Worm (Caenorhabditis elegans) whole organism, midembryonic: ENCODE measurements around the gene C04C11.25.
A peak's percentile ranks its signal among the peaks of the same experiment; 100 is the strongest.

Experiments
- T22C8.4 ChIP-seq: fragments of 200-800 bp; sonication (Bioruptor generic); IDR thresholded peaks from 2 replicates; pipeline ENCODE4 v1.3.6; 2022; ENCODE audit warnings: missing genetic modification characterization, missing compliant biosample characterization
- cog-1 ChIP-seq: sonication (generic microtip); optimal IDR thresholded peaks from 2 replicates; lab custom pipeline; 2016; ENCODE audit warnings: missing genetic modification characterization, missing compliant biosample characterization
- flt-1 ChIP-seq: fragments of 200-800 bp; sonication (Bioruptor generic); IDR thresholded peaks from 2 replicates; pipeline ENCODE4 v1.3.6; 2022; ENCODE audit warnings: missing genetic modification characterization, missing compliant biosample characterization
- klf-2 ChIP-seq: fragments of 200-800 bp; sonication (Bioruptor generic); conservative IDR thresholded peaks from 2 replicates; pipeline ENCODE4 v1.3.6; 2022; ENCODE audit warnings: missing genetic modification reagents, missing genetic modification characterization, missing compliant biosample characterization
- med-1 ChIP-seq: sonication (generic microtip); optimal IDR thresholded peaks from 2 replicates; lab custom pipeline; 2017; ENCODE audit warnings: missing genetic modification characterization, mild to moderate bottlenecking, missing compliant biosample characterization, antibody characterized with exemption, missing genetic modification reagents; ENCODE audit not compliant: insufficient read depth
- ref-1 ChIP-seq: fragments of 200-800 bp; sonication (Bioruptor generic); conservative IDR thresholded peaks from 2 replicates; pipeline ENCODE4 v1.3.6; 2022; ENCODE audit warnings: missing genetic modification reagents, missing genetic modification characterization, missing compliant biosample characterization
- tab-1 ChIP-seq: fragments of 200-800 bp; sonication (Bioruptor generic); IDR thresholded peaks from 2 replicates; pipeline ENCODE4 v1.3.6; 2022; ENCODE audit warnings: missing genetic modification characterization, missing compliant biosample characterization
- ztf-23 ChIP-seq: fragments of 200-800 bp; sonication (Bioruptor generic); IDR thresholded peaks from 2 replicates; pipeline ENCODE4 v1.3.6; 2022; ENCODE audit warnings: missing genetic modification reagents, missing genetic modification characterization, missing compliant biosample characterization
- ztf-29 ChIP-seq: fragments of 200-800 bp; sonication (Bioruptor generic); IDR thresholded peaks from 2 replicates; pipeline ENCODE4 v1.3.6; 2022; ENCODE audit warnings: missing genetic modification reagents, missing genetic modification characterization, missing compliant biosample characterization

Gene C04C11.25

ce11 chrX:14033494-14033893, 18.2 kb upstream of the C04C11.25 start, which contains the start of gene arrd-25:
TSS of gene arrd-25 (plus strand) at chrX:14033794.
- TF ChIP-seq cog-1 = no peak
- TF ChIP-seq med-1 (GFP tag; lab: Kevin White, UChicago) = no peak
- no peak for TF ChIP-seq flt-1 (GFP tag; lab: Robert Waterston, UW)
- TF ChIP-seq ztf-29 = no peak
- no peak for TF ChIP-seq ref-1 (GFP tag; lab: Robert Waterston, UW)
- no peak for TF ChIP-seq ztf-23 (GFP tag; lab: Robert Waterston, UW)
- TF ChIP-seq tab-1 (GFP tag; lab: Robert Waterston, UW) = no peak
- no peak for TF ChIP-seq T22C8.4 (GFP tag; lab: Robert Waterston, UW)
- no peak for TF ChIP-seq klf-2

ce11 chrX:14030524-14030923, 15.3 kb upstream of the C04C11.25 start:
- TF ChIP-seq ztf-29 (no peak), med-1 (GFP tag; lab: Kevin White, UChicago) (no peak), tab-1 (GFP tag; lab: Robert Waterston, UW) (no peak), ref-1 (GFP tag; lab: Robert Waterston, UW) (no peak), flt-1 (GFP tag; lab: Robert Waterston, UW) (no peak), cog-1 (no peak)

DNA sequence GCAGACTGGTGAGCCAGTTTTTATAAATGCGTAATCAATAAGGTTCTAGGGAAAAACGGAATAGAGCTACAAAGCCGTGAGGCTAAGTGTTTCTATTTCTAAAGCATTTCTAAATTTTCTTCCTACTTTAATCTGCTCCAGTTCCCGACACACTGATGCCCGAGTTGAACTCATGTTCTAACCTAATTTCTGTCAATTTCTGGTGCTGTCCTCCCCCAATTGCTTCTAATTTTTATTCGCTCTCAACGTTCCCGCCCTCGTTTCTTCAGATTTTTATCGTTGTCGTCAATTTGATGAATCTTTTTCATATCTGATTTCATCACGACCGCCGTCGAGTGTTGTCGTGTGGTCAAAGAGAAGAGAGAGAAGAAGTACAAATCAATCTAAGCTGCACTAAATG, 14.6 kb upstream of the C04C11.25 start:
- TF ChIP-seq ztf-23 (GFP tag; lab: Robert Waterston, UW) (no peak), ref-1 (GFP tag; lab: Robert Waterston, UW) (no peak), tab-1 (GFP tag; lab: Robert Waterston, UW) (no peak), cog-1 (no peak), klf-2 (no peak)

DNA sequence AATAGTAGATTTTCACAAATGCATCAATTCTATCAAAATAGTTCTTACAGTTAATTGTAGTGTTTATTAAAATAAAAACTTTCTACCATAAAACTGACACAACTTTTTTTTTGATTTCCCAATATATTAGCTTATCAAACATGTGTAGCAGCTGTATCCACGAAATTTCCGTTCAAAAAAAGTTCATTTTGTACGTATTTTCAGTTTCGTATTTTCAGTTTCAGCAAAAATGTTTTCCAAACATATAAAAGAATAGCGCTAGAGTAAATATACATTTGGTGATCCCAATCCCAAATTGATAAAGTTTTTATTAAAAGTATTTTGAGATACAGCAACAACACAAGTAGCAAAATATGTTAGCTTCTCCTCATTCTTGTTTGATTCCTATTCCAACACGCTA, 14.1 kb upstream of the C04C11.25 start:
- TF ChIP-seq flt-1 (GFP tag; lab: Robert Waterston, UW) (no peak), med-1 (GFP tag; lab: Kevin White, UChicago) (no peak), ref-1 (GFP tag; lab: Robert Waterston, UW) (no peak), klf-2 (no peak), ztf-29 (no peak), T22C8.4 (GFP tag; lab: Robert Waterston, UW) (no peak), ztf-23 (GFP tag; lab: Robert Waterston, UW) (no peak), cog-1 (no peak), tab-1 (GFP tag; lab: Robert Waterston, UW) (no peak)

ce11 chrX:14028492-14028891, 13.2 kb upstream of the C04C11.25 start:
- TF ChIP-seq cog-1 (no peak), ztf-29 (no peak), ref-1 (GFP tag; lab: Robert Waterston, UW) (no peak), klf-2 (no peak), T22C8.4 (GFP tag; lab: Robert Waterston, UW) (no peak)

DNA sequence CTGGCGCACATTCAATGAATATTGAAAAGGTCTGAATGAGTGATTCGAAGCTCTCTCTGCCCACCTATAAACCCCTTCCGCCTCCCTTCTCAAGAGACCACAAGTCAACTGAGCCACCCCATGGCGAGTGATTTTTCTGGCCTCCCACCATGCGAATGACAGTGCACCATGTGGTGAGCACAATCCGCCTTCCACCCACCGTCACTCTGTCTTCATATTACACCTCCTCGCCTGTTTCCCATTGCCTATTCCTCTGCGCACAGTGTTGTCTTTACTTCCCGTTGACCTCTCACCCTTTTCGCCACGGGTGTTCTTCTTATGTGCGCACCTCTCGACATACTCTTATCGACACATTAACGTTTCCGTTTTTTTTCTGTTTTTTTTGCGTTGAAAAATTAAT, 11.6 kb upstream of the C04C11.25 start:
- TF ChIP-seq ztf-23 (GFP tag; lab: Robert Waterston, UW) = no peak
- TF ChIP-seq med-1 (GFP tag; lab: Kevin White, UChicago) = no peak
- TF ChIP-seq cog-1 = no peak
- TF ChIP-seq flt-1 (GFP tag; lab: Robert Waterston, UW) = no peak
- no peak for TF ChIP-seq T22C8.4 (GFP tag; lab: Robert Waterston, UW)
- no peak for TF ChIP-seq ref-1 (GFP tag; lab: Robert Waterston, UW)
- TF ChIP-seq klf-2 = no peak
- TF ChIP-seq tab-1 (GFP tag; lab: Robert Waterston, UW) = no peak
- no peak for TF ChIP-seq ztf-29

DNA sequence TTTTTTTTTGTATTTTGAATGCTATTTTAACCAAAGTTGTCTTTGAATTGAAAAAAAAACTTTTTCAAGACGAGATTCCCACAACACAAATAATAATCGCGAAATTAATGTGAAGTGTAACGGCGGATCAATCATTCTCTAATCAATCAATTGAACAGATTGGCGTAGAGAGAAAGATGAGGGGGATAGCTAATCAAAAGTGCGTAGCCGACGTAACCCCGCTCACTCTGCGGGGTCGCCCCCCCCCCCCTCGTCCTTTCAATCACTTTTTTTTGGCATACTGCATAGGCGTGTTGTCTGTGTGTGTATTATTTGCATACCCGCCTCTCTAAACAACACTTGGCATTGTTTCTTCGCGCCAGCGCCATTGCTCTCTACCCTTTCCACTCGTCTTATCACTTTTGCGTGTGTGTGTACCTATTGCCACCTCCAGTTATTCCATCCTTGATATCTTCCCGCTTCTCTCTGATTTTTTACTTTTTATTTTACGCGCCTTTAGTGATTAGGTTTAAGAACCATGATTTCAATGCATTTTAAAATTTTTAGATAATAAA, 9.2 kb upstream of the C04C11.25 start:
- TF ChIP-seq tab-1 (GFP tag; lab: Robert Waterston, UW) (0 out of 2 replicates have a peak, but pooled peaks have one; percentile 43), med-1 (GFP tag; lab: Kevin White, UChicago) (no peak)

- TF ChIP-seq ref-1 (GFP tag; lab: Robert Waterston, UW) (no peak), klf-2 (no peak), T22C8.4 (GFP tag; lab: Robert Waterston, UW) (no peak), ztf-29 (no peak), ztf-23 (GFP tag; lab: Robert Waterston, UW) (no peak), med-1 (GFP tag; lab: Kevin White, UChicago) (no peak), cog-1 (no peak), tab-1 (GFP tag; lab: Robert Waterston, UW) (no peak), flt-1 (GFP tag; lab: Robert Waterston, UW) (no peak)
Observed at ce11 chrX:14020290-14020689, 5.0 kb upstream of the C04C11.25 start, which contains the start of gene C04C11.1. TSS of gene C04C11.1 (plus strand) at chrX:14020590.

ce11 chrX:14016698-14017097, 1.4 kb upstream of the C04C11.25 start:
- peak; percentile 31; the same call in 1 of the 2 replicates for TF ChIP-seq flt-1 (GFP tag; lab: Robert Waterston, UW)
- TF ChIP-seq T22C8.4 (GFP tag; lab: Robert Waterston, UW) = no peak
- TF ChIP-seq tab-1 (GFP tag; lab: Robert Waterston, UW) = 0 out of 2 replicates have a peak, but pooled peaks have one; percentile 32

- TF ChIP-seq T22C8.4 (GFP tag; lab: Robert Waterston, UW) = peak; percentile 83
- TF ChIP-seq flt-1 (GFP tag; lab: Robert Waterston, UW) = peak; percentile 91
- TF ChIP-seq ztf-23 (GFP tag; lab: Robert Waterston, UW) = peak; percentile 91
- peak; percentile 81 for TF ChIP-seq ref-1 (GFP tag; lab: Robert Waterston, UW)
- TF ChIP-seq ztf-29 = peak; percentile 75; the same call in 1 of the 2 replicates
- peak; percentile 87 for TF ChIP-seq tab-1 (GFP tag; lab: Robert Waterston, UW)
- peak; percentile 82 for TF ChIP-seq klf-2
- TF ChIP-seq cog-1 = peak; percentile 86
- peak; percentile 2 for TF ChIP-seq med-1 (GFP tag; lab: Kevin White, UChicago)
Observed at ce11 chrX:14015808-14016207, 542 bp upstream of the C04C11.25 start.
